Fruit fly (Drosophila melanogaster) whole organism, embryonic: ENCODE data around the gene COX7B.

ENCODE experiments used
- CG12104 ChIP-seq: fragments of 200-800 bp; sonication (Bioruptor generic); optimal IDR thresholded peaks from 3 replicates; lab custom pipeline; 2016; ENCODE audit warnings: missing biosample characterization, missing genetic modification characterization
- CG15696 ChIP-seq: fragments of 200-800 bp; sonication (Bioruptor generic); optimal IDR thresholded peaks from 2 replicates; lab custom pipeline; 2019; ENCODE audit warnings: missing biosample characterization, mild to moderate bottlenecking, missing genetic modification characterization, moderate library complexity
- CG1603 ChIP-seq: fragments of 200-800 bp; sonication (Bioruptor generic); optimal IDR thresholded peaks from 2 replicates; lab custom pipeline; 2019; ENCODE audit warnings: missing biosample characterization, mild to moderate bottlenecking, missing genetic modification characterization, moderate library complexity
- CG17186 ChIP-seq: fragments of 200-800 bp; sonication (Bioruptor generic); optimal IDR thresholded peaks from 3 replicates; lab custom pipeline; 2017; ENCODE audit warnings: missing biosample characterization, missing genetic modification reagents, missing genetic modification characterization
- CG17612 ChIP-seq: fragments of 200-800 bp; sonication (Bioruptor generic); IDR thresholded peaks from 2 replicates; pipeline ENCODE4 v1.3.6; 2022; ENCODE audit warnings: missing biosample characterization, missing genetic modification characterization
- CG2116 ChIP-seq: fragments of 200-800 bp; sonication (Bioruptor generic); optimal IDR thresholded peaks from 3 replicates; lab custom pipeline; 2018; ENCODE audit warnings: missing biosample characterization, mild to moderate bottlenecking, missing genetic modification characterization
- CG2129 ChIP-seq: fragments of 200-800 bp; sonication (Bioruptor generic); IDR thresholded peaks from 2 replicates; pipeline ENCODE4 v1.3.6; 2022; ENCODE audit warnings: missing biosample characterization, missing genetic modification characterization; ENCODE audit not compliant: partially characterized antibody
- CG30020 ChIP-seq: fragments of 200-800 bp; optimal IDR thresholded peaks from 2 replicates; lab custom pipeline; 2019; ENCODE audit warnings: missing biosample characterization, mild to moderate bottlenecking, missing genetic modification characterization, moderate library complexity
- CG31224 ChIP-seq: fragments of 200-800 bp; sonication (Bioruptor generic); IDR thresholded peaks from 2 replicates; pipeline ENCODE4 v1.3.6; 2022; ENCODE audit warnings: missing biosample characterization, missing genetic modification characterization
- CG34224 ChIP-seq: fragments of 200-800 bp; sonication (Bioruptor generic); IDR thresholded peaks from 3 replicates; pipeline ENCODE4 v1.3.6; 2022; ENCODE audit warnings: missing biosample characterization, missing genetic modification characterization; ENCODE audit not compliant: partially characterized antibody
- CG4424 ChIP-seq: fragments of 200-800 bp; sonication (Bioruptor generic); optimal IDR thresholded peaks from 3 replicates; lab custom pipeline; 2016; ENCODE audit warnings: missing biosample characterization, missing genetic modification characterization
- CG4617 ChIP-seq: fragments of 200-800 bp; sonication (Bioruptor generic); optimal IDR thresholded peaks from 3 replicates; lab custom pipeline; 2016; ENCODE audit warnings: missing biosample characterization, missing genetic modification characterization, borderline replicate concordance
- CG4707 ChIP-seq: fragments of 200-800 bp; sonication (Bioruptor generic); optimal IDR thresholded peaks from 2 replicates; lab custom pipeline; 2018; ENCODE audit warnings: missing biosample characterization, mild to moderate bottlenecking, missing genetic modification characterization, moderate library complexity
- CG5245 ChIP-seq: fragments of 200-800 bp; sonication (Bioruptor generic); optimal IDR thresholded peaks from 3 replicates; lab custom pipeline; 2016; ENCODE audit warnings: missing biosample characterization, missing genetic modification characterization
- CG7271 ChIP-seq: fragments of 200-800 bp; sonication (Bioruptor generic); optimal IDR thresholded peaks from 2 replicates; lab custom pipeline; 2018; ENCODE audit warnings: missing biosample characterization, mild to moderate bottlenecking, missing genetic modification characterization, moderate library complexity
- CG8089 ChIP-seq: fragments of 200-800 bp; sonication (Bioruptor generic); optimal IDR thresholded peaks from 3 replicates; lab custom pipeline; 2016; ENCODE audit warnings: missing biosample characterization, missing genetic modification characterization
- CG8388 ChIP-seq: fragments of 200-800 bp; sonication (Bioruptor generic); optimal IDR thresholded peaks from 2 replicates; lab custom pipeline; 2019; ENCODE audit warnings: missing biosample characterization, mild to moderate bottlenecking, missing genetic modification characterization, moderate library complexity
- CHES-1-like ChIP-seq: fragments of 200-800 bp; sonication (Bioruptor generic); optimal IDR thresholded peaks from 2 replicates; lab custom pipeline; 2016; ENCODE audit warnings: missing biosample characterization, missing genetic modification characterization
- Chrac-16 ChIP-seq: fragments of 200-800 bp; sonication (Bioruptor generic); optimal IDR thresholded peaks from 3 replicates; lab custom pipeline; 2016; ENCODE audit warnings: missing biosample characterization, missing genetic modification characterization
- GATAe ChIP-seq: fragments of 200-800 bp; sonication (Bioruptor generic); conservative IDR thresholded peaks from 2 replicates; pipeline ENCODE4 v1.3.6; 2022; ENCODE audit warnings: missing biosample characterization, missing genetic modification characterization
- Hmr ChIP-seq: fragments of 200-800 bp; sonication (Bioruptor generic); optimal IDR thresholded peaks from 3 replicates; lab custom pipeline; 2017; ENCODE audit warnings: mild to moderate bottlenecking, missing biosample characterization, missing genetic modification reagents, missing genetic modification characterization
- Hr39 ChIP-seq: fragments of >200 bp; optimal IDR thresholded peaks from 2 replicates; lab custom pipeline; 2017
- Hsf ChIP-seq: fragments of 200-800 bp; sonication (Bioruptor generic); optimal IDR thresholded peaks from 3 replicates; lab custom pipeline; 2016; ENCODE audit warnings: missing biosample characterization, missing genetic modification characterization
- MTF-1 ChIP-seq: fragments of 200-800 bp; sonication (Bioruptor generic); optimal IDR thresholded peaks from 2 replicates; lab custom pipeline; 2018; ENCODE audit warnings: missing biosample characterization, mild to moderate bottlenecking, missing genetic modification characterization, borderline replicate concordance
- NC2α ChIP-seq: fragments of 200-800 bp; sonication (Bioruptor generic); optimal IDR thresholded peaks from 2 replicates; lab custom pipeline; 2016; ENCODE audit warnings: missing biosample characterization, missing genetic modification characterization
- Side ChIP-seq: fragments of 200-800 bp; sonication (Bioruptor generic); optimal IDR thresholded peaks from 2 replicates; lab custom pipeline; 2016; ENCODE audit warnings: missing biosample characterization, missing genetic modification characterization
- YL-1 ChIP-seq: fragments of 200-800 bp; sonication (Bioruptor generic); optimal IDR thresholded peaks from 3 replicates; lab custom pipeline; 2017; ENCODE audit warnings: missing biosample characterization, mild to moderate bottlenecking, missing genetic modification characterization
- aop ChIP-seq: fragments of 200-800 bp; sonication (Bioruptor generic); IDR thresholded peaks from 2 replicates; pipeline ENCODE4 v1.3.6; 2022; ENCODE audit warnings: missing biosample characterization, missing genetic modification characterization
- bsh ChIP-seq, 2 experiments: fragments of 200-800 bp; sonication (Bioruptor generic); optimal IDR thresholded peaks; 2 replicates each; lab custom pipeline; 2017 to 2018; ENCODE audit warnings: mild to moderate bottlenecking in 2 of 2, missing biosample characterization in 2 of 2, missing genetic modification characterization in 2 of 2, moderate library complexity in 1 of 2
- dan ChIP-seq: fragments of 200-800 bp; sonication (Bioruptor generic); IDR thresholded peaks from 2 replicates; pipeline ENCODE4 v1.3.6; 2022; ENCODE audit warnings: missing biosample characterization, missing genetic modification characterization
- ems ChIP-seq: fragments of 200-800 bp; sonication (Bioruptor generic); optimal IDR thresholded peaks from 3 replicates; lab custom pipeline; 2016; ENCODE audit warnings: missing biosample characterization, missing genetic modification characterization
- ewg ChIP-seq: fragments of 200-800 bp; sonication (Bioruptor generic); optimal IDR thresholded peaks from 3 replicates; lab custom pipeline; 2017; ENCODE audit warnings: mild to moderate bottlenecking, missing biosample characterization, missing genetic modification reagents, missing genetic modification characterization
- fd102C ChIP-seq: fragments of 200-800 bp; sonication (Bioruptor generic); optimal IDR thresholded peaks from 2 replicates; lab custom pipeline; 2018; ENCODE audit warnings: missing biosample characterization, mild to moderate bottlenecking, missing genetic modification characterization, moderate library complexity
- gem ChIP-seq: fragments of 200-800 bp; sonication (Bioruptor generic); optimal IDR thresholded peaks from 2 replicates; lab custom pipeline; 2019; ENCODE audit warnings: missing biosample characterization, mild to moderate bottlenecking, missing genetic modification characterization, moderate library complexity
- gro ChIP-seq: fragments of 200-800 bp; sonication (Bioruptor generic); optimal IDR thresholded peaks from 2 replicates; lab custom pipeline; 2016; ENCODE audit warnings: missing biosample characterization, missing genetic modification characterization
- hth ChIP-seq: fragments of >200 bp; optimal IDR thresholded peaks from 2 replicates; lab custom pipeline; 2017; ENCODE audit warnings: inconsistent platforms
- mirr ChIP-seq: fragments of 200-800 bp; sonication (Bioruptor generic); optimal IDR thresholded peaks from 3 replicates; lab custom pipeline; 2018; ENCODE audit warnings: missing biosample characterization, mild to moderate bottlenecking, missing genetic modification characterization
- org-1 ChIP-seq: fragments of 200-800 bp; sonication (Bioruptor generic); optimal IDR thresholded peaks from 2 replicates; lab custom pipeline; 2017; ENCODE audit warnings: missing biosample characterization, missing genetic modification characterization
- pnt ChIP-seq: fragments of 200-800 bp; sonication (Bioruptor generic); optimal IDR thresholded peaks from 3 replicates; lab custom pipeline; 2016; ENCODE audit warnings: missing biosample characterization, missing genetic modification characterization
- pros ChIP-seq: fragments of 200-800 bp; sonication (Bioruptor generic); optimal IDR thresholded peaks from 3 replicates; lab custom pipeline; 2019; ENCODE audit warnings: missing biosample characterization, mild to moderate bottlenecking, missing genetic modification characterization, moderate library complexity
- row ChIP-seq: fragments of 200-800 bp; sonication (Bioruptor generic); IDR thresholded peaks from 3 replicates; pipeline ENCODE4 v1.3.6; 2022; ENCODE audit warnings: missing biosample characterization, missing genetic modification characterization
- sc ChIP-seq, 3 experiments: fragments of >200 bp in 2 of 3; fragments of 200-800 bp in 1 of 3; sonication (Bioruptor generic) in 1 of 3; optimal IDR thresholded peaks; 2 replicates in 2 of 3; 3 replicates in 1 of 3; lab custom pipeline; 2017; ENCODE audit warnings: mild to moderate bottlenecking in 1 of 3, missing biosample characterization in 1 of 3, missing genetic modification characterization in 1 of 3, missing genetic modification reagents in 1 of 3
- sr ChIP-seq: fragments of 200-800 bp; sonication (Bioruptor generic); IDR thresholded peaks from 3 replicates; pipeline ENCODE4 v1.3.6; 2022; ENCODE audit warnings: missing biosample characterization, missing genetic modification characterization
- tgo ChIP-seq: fragments of 200-800 bp; sonication (Bioruptor generic); IDR thresholded peaks from 3 replicates; pipeline ENCODE4 v1.3.6; 2022; ENCODE audit warnings: missing biosample characterization, missing genetic modification characterization
- tll ChIP-seq, 2 experiments: fragments of 200-800 bp in 1 of 2; fragments of >200 bp in 1 of 2; sonication (Bioruptor generic) in 1 of 2; optimal IDR thresholded peaks; 2 replicates each; lab custom pipeline; 2017 to 2019; ENCODE audit warnings: missing biosample characterization in 2 of 2, missing genetic modification characterization in 2 of 2, mild to moderate bottlenecking in 1 of 2, moderate library complexity in 1 of 2
- trem ChIP-seq: fragments of 200-800 bp; optimal IDR thresholded peaks from 3 replicates; lab custom pipeline; 2019; ENCODE audit warnings: missing biosample characterization, mild to moderate bottlenecking, missing genetic modification characterization, moderate library complexity
- tx ChIP-seq: fragments of 200-800 bp; sonication (Bioruptor generic); optimal IDR thresholded peaks from 2 replicates; lab custom pipeline; 2016; ENCODE audit warnings: missing biosample characterization, missing genetic modification characterization

Gene COX7B

dm6 chr3L:17415967-17416749 is 9.1 kb upstream of the COX7B start (continued):
- TF ChIP-seq fd102C: peak; percentile 96
- TF ChIP-seq CG4707: no peak
- no peak for TF ChIP-seq gro (GFP tag; lab: Kevin White, UChicago)
- peak; percentile 36 for TF ChIP-seq org-1
- no peak for TF ChIP-seq CG17612 (GFP tag; lab: Robert Waterston, UW)
- no peak for TF ChIP-seq CG34224 (GFP tag; lab: Robert Waterston, UW)
- no peak for TF ChIP-seq CG8089 (GFP tag; lab: Kevin White, UChicago)
- TF ChIP-seq tgo: no peak
- peak; percentile 46 for TF ChIP-seq pnt
- peak; percentile 90 for TF ChIP-seq CG15696
- no peak for TF ChIP-seq mirr (GFP tag; lab: Kevin White, UChicago)
- peak; percentile 79 for TF ChIP-seq CG7271 (tag; lab: Kevin White, UChicago)
- no peak for TF ChIP-seq GATAe (GFP tag; lab: Robert Waterston, UW)
- TF ChIP-seq CG12104 (GFP tag; lab: Kevin White, UChicago): peak; percentile 15
- peak; percentile 43 for TF ChIP-seq CG8388 (GFP tag; lab: Kevin White, UChicago)
- peak; percentile 23 for TF ChIP-seq CHES-1-like (GFP tag; lab: Kevin White, UChicago)
- peak; percentile 78 for TF ChIP-seq CG1603 (tag; lab: Kevin White, UChicago)
- TF ChIP-seq tll (GFP tag; optimal IDR thresholded peaks at IDR 0.05; lab: Kevin White, UChicago): peak in 1 of 2 experiments; percentile 98
- TF ChIP-seq CG2129 (GFP tag; lab: Robert Waterston, UW): no peak
- peak; percentile 23 for TF ChIP-seq CG2116 (GFP tag; lab: Kevin White, UChicago)
- TF ChIP-seq Hsf (GFP tag; lab: Kevin White, UChicago): peak; percentile 58
- TF ChIP-seq hth (lab: Kevin White, UChicago): no peak
- TF ChIP-seq dan (GFP tag; lab: Robert Waterston, UW): no peak; the same call in 1 of the 2 replicates
- no peak for TF ChIP-seq CG30020 (tag; lab: Kevin White, UChicago)
- peak; percentile 57; the same call in 1 of the 3 replicates for TF ChIP-seq row (GFP tag; lab: Robert Waterston, UW)
- no peak for TF ChIP-seq sr (GFP tag; lab: Robert Waterston, UW)
- TF ChIP-seq aop (GFP tag; lab: Robert Waterston, UW): no peak
- peak; percentile 35 for TF ChIP-seq tx (GFP tag; lab: Kevin White, UChicago)
- peak; percentile 56 for TF ChIP-seq trem
- TF ChIP-seq sc (optimal IDR thresholded peaks at IDR 0.05; lab: Kevin White, UChicago): no peak
- peak; percentile 29 for TF ChIP-seq sc (GFP tag; optimal IDR thresholded peaks at IDR 0.05; lab: Kevin White, UChicago)
- TF ChIP-seq CG4617: no peak
- no peak for TF ChIP-seq CG17186 (GFP tag; lab: Kevin White, UChicago)
- peak in 1 of 2 experiments; percentile 37 for TF ChIP-seq bsh (GFP tag; optimal IDR thresholded peaks at IDR 0.05; lab: Kevin White, UChicago)
- TF ChIP-seq CG31224 (GFP tag; lab: Robert Waterston, UW): no peak
- no peak for TF ChIP-seq CG5245 (GFP tag; lab: Kevin White, UChicago)
- peak; percentile 6 for TF ChIP-seq Hmr (GFP tag; lab: Kevin White, UChicago)
- no peak for TF ChIP-seq Hr39
- peak; percentile 24 for TF ChIP-seq MTF-1 (GFP tag; lab: Kevin White, UChicago)
- TF ChIP-seq Side: peak; percentile 27
- TF ChIP-seq ewg (GFP tag; lab: Kevin White, UChicago): no peak
- TF ChIP-seq gem (tag; lab: Kevin White, UChicago): peak; percentile 75
- TF ChIP-seq NC2α (GFP tag; lab: Kevin White, UChicago): no peak
- peak; percentile 80 for TF ChIP-seq pros (GFP tag; lab: Kevin White, UChicago)
- TF ChIP-seq ems: no peak
- TF ChIP-seq YL-1 (GFP tag; lab: Kevin White, UChicago): no peak
- TF ChIP-seq CG4424 (GFP tag; lab: Kevin White, UChicago): peak; percentile 65
- peak; percentile 71 for TF ChIP-seq Chrac-16 (GFP tag; lab: Kevin White, UChicago)
